Fruit fly (Drosophila melanogaster) S2 (cell line): ENCODE results near the gene dimm.

ENCODE experiments used
- CG8478 ChIP-seq: fragments of >200 bp; optimal IDR thresholded peaks from 2 replicates; lab custom pipeline; 2018
- CTCF ChIP-seq, 2 experiments: fragments of >200 bp; optimal IDR thresholded peaks; 2 replicates each; lab custom pipeline; 2018

- TF ChIP-seq CG8478 (lab: Kevin White, UChicago) (no peak), CTCF (optimal IDR thresholded peaks at IDR 0.05; lab: Kevin White, UChicago) (no peak)
Measured at dm6 chr2L:21360916-21361315, 29.4 kb downstream of the dimm start, which contains the start of gene dtr.
